Worm (Caenorhabditis elegans) whole organism, L2 larva: ENCODE results near the gene pqn-18.

Experiments used
- C34F6.9 ChIP-seq: fragments of 150-350 bp; optimal IDR thresholded peaks from 2 replicates; lab custom pipeline; 2014; ENCODE audit warnings: missing biosample characterization, missing genetic modification characterization
- F13H6.1 ChIP-seq: sonication (generic microtip); optimal IDR thresholded peaks from 2 replicates; lab custom pipeline; 2016; ENCODE audit warnings: missing genetic modification characterization, missing compliant biosample characterization
- R02D3.7 ChIP-seq: fragments of 150-350 bp; optimal IDR thresholded peaks from 2 replicates; lab custom pipeline; 2014; ENCODE audit warnings: missing biosample characterization, missing genetic modification characterization
- Y55F3AM.14 ChIP-seq: fragments of 200-800 bp; sonication (Bioruptor generic); optimal IDR thresholded peaks from 2 replicates; lab custom pipeline; 2018; ENCODE audit warnings: mild to moderate bottlenecking, missing genetic modification characterization, missing compliant biosample characterization
- ZK546.5 ChIP-seq: sonication (generic microtip); optimal IDR thresholded peaks from 2 replicates; lab custom pipeline; 2017; ENCODE audit warnings: missing biosample characterization, missing genetic modification characterization
- alr-1 ChIP-seq: fragments of 150-350 bp; optimal IDR thresholded peaks from 2 replicates; lab custom pipeline; 2014; ENCODE audit warnings: missing biosample characterization, missing genetic modification characterization
- aly-2 ChIP-seq: fragments of 150-350 bp; optimal IDR thresholded peaks from 2 replicates; lab custom pipeline; 2014; ENCODE audit warnings: missing biosample characterization, missing genetic modification characterization
- ceh-16 ChIP-seq: fragments of 150-350 bp; optimal IDR thresholded peaks from 2 replicates; lab custom pipeline; 2014; ENCODE audit warnings: missing biosample characterization, missing genetic modification characterization
- ceh-82 ChIP-seq: fragments of 150-350 bp; optimal IDR thresholded peaks from 2 replicates; lab custom pipeline; 2014; ENCODE audit warnings: missing biosample characterization, missing genetic modification characterization
- crh-2 ChIP-seq: sonication (generic microtip); optimal IDR thresholded peaks from 2 replicates; lab custom pipeline; 2017; ENCODE audit warnings: missing biosample characterization, missing genetic modification characterization
- dmd-4 ChIP-seq: sonication (generic microtip); optimal IDR thresholded peaks from 2 replicates; lab custom pipeline; 2017; ENCODE audit warnings: missing biosample characterization, missing genetic modification characterization
- elt-1 ChIP-seq: fragments of 150-350 bp; optimal IDR thresholded peaks from 2 replicates; lab custom pipeline; 2014; ENCODE audit warnings: missing biosample characterization, missing genetic modification characterization
- elt-3 ChIP-seq: sonication (generic microtip); optimal IDR thresholded peaks from 2 replicates; lab custom pipeline; 2017; ENCODE audit warnings: missing biosample characterization, missing genetic modification characterization
- fos-1 ChIP-seq: fragments of 150-350 bp; optimal IDR thresholded peaks from 2 replicates; lab custom pipeline; 2014; ENCODE audit warnings: missing biosample characterization, missing genetic modification characterization
- gmeb-1 ChIP-seq: fragments of 150-350 bp; optimal IDR thresholded peaks from 2 replicates; lab custom pipeline; 2014; ENCODE audit warnings: missing biosample characterization, missing genetic modification characterization
- lin-11 ChIP-seq: fragments of 150-350 bp; sonication (generic microtip); optimal IDR thresholded peaks from 2 replicates; lab custom pipeline; 2014; ENCODE audit warnings: missing biosample characterization, missing genetic modification characterization, inconsistent platforms, mixed read lengths
- lin-13 ChIP-seq: fragments of 150-350 bp; optimal IDR thresholded peaks from 2 replicates; lab custom pipeline; 2014; ENCODE audit warnings: missing biosample characterization, missing genetic modification reagents, missing genetic modification characterization
- lin-39 ChIP-seq: fragments of 150-350 bp; optimal IDR thresholded peaks from 2 replicates; lab custom pipeline; 2014; ENCODE audit warnings: missing biosample characterization, missing genetic modification reagents, missing genetic modification characterization
- lsy-2 ChIP-seq, 2 experiments: fragments of 150-350 bp in 1 of 2; sonication (generic microtip) in 1 of 2; optimal IDR thresholded peaks; 2 replicates each; lab custom pipeline; 2014 to 2017; ENCODE audit warnings: missing biosample characterization in 2 of 2, missing genetic modification characterization in 2 of 2
- mab-5 ChIP-seq: fragments of 150-350 bp; optimal IDR thresholded peaks from 2 replicates; lab custom pipeline; 2014; ENCODE audit warnings: missing biosample characterization, missing genetic modification characterization
- mbf-1 ChIP-seq: sonication (generic microtip); optimal IDR thresholded peaks from 2 replicates; lab custom pipeline; 2017; ENCODE audit warnings: missing biosample characterization, missing genetic modification characterization
- mdl-1 ChIP-seq, 2 experiments: fragments of 150-350 bp in 1 of 2; sonication (generic microtip) in 1 of 2; optimal IDR thresholded peaks; 2 replicates each; lab custom pipeline; 2017; ENCODE audit warnings: missing biosample characterization in 2 of 2, missing genetic modification characterization in 2 of 2
- nhr-10 ChIP-seq: sonication (generic microtip); optimal IDR thresholded peaks from 2 replicates; lab custom pipeline; 2017; ENCODE audit warnings: missing biosample characterization, missing genetic modification characterization
- nhr-11 ChIP-seq: fragments of 150-350 bp; optimal IDR thresholded peaks from 2 replicates; lab custom pipeline; 2014; ENCODE audit warnings: missing biosample characterization, missing genetic modification characterization
- nhr-12 ChIP-seq: fragments of 150-350 bp; optimal IDR thresholded peaks from 2 replicates; lab custom pipeline; 2014; ENCODE audit warnings: missing biosample characterization, missing genetic modification characterization
- nhr-129 ChIP-seq: fragments of 150-350 bp; optimal IDR thresholded peaks from 2 replicates; lab custom pipeline; 2014; ENCODE audit warnings: missing biosample characterization, missing genetic modification characterization
- nhr-21 ChIP-seq: fragments of 150-350 bp; optimal IDR thresholded peaks from 2 replicates; lab custom pipeline; 2014; ENCODE audit warnings: missing biosample characterization, missing genetic modification characterization
- nhr-23 ChIP-seq: fragments of 150-350 bp; optimal IDR thresholded peaks from 2 replicates; lab custom pipeline; 2014; ENCODE audit warnings: missing biosample characterization, missing genetic modification reagents, missing genetic modification characterization
- nhr-237 ChIP-seq: fragments of 150-350 bp; optimal IDR thresholded peaks from 2 replicates; lab custom pipeline; 2014; ENCODE audit warnings: missing biosample characterization, missing genetic modification characterization
- nhr-25 ChIP-seq: fragments of 150-350 bp; sonication (generic microtip); optimal IDR thresholded peaks from 3 replicates; lab custom pipeline; 2014; ENCODE audit warnings: missing biosample characterization, missing genetic modification characterization
- nhr-6 ChIP-seq: fragments of 150-350 bp; optimal IDR thresholded peaks from 2 replicates; lab custom pipeline; 2014; ENCODE audit warnings: missing biosample characterization, missing genetic modification characterization
- peb-1 ChIP-seq: fragments of 150-350 bp; optimal IDR thresholded peaks from 2 replicates; lab custom pipeline; 2014; ENCODE audit warnings: missing biosample characterization, missing genetic modification characterization
- sem-4 ChIP-seq: fragments of 150-350 bp; optimal IDR thresholded peaks from 2 replicates; lab custom pipeline; 2014; ENCODE audit warnings: missing biosample characterization, missing genetic modification reagents, missing genetic modification characterization
- sma-3 ChIP-seq: sonication (generic microtip); optimal IDR thresholded peaks from 2 replicates; lab custom pipeline; 2016; ENCODE audit warnings: missing genetic modification reagents, missing genetic modification characterization, missing compliant biosample characterization
- sma-9 ChIP-seq, 2 experiments: fragments of 150-350 bp in 1 of 2; sonication (generic microtip) in 1 of 2; optimal IDR thresholded peaks; 2 replicates each; lab custom pipeline; 2014 to 2016; ENCODE audit warnings: missing genetic modification characterization in 2 of 2, mild to moderate bottlenecking in 1 of 2, missing biosample characterization in 1 of 2, missing compliant biosample characterization in 1 of 2, missing genetic modification reagents in 1 of 2, moderate library complexity in 1 of 2
- snpc-4 ChIP-seq: fragments of 150-350 bp; optimal IDR thresholded peaks from 2 replicates; lab custom pipeline; 2014; ENCODE audit warnings: missing biosample characterization, missing genetic modification characterization
- unc-39 ChIP-seq: fragments of 150-350 bp; optimal IDR thresholded peaks from 2 replicates; lab custom pipeline; 2014; ENCODE audit warnings: missing biosample characterization, missing genetic modification characterization
- unc-55 ChIP-seq: fragments of 150-350 bp; sonication (generic microtip); optimal IDR thresholded peaks from 3 replicates; lab custom pipeline; 2014; ENCODE audit warnings: missing biosample characterization, missing genetic modification reagents, missing genetic modification characterization
- unc-62 ChIP-seq: fragments of 150-350 bp; optimal IDR thresholded peaks from 2 replicates; lab custom pipeline; 2014; ENCODE audit warnings: missing biosample characterization, missing genetic modification reagents, missing genetic modification characterization
- zag-1 ChIP-seq: fragments of 150-350 bp; optimal IDR thresholded peaks from 2 replicates; lab custom pipeline; 2014; ENCODE audit warnings: missing biosample characterization, missing genetic modification characterization
- ztf-1 ChIP-seq: fragments of 200-800 bp; sonication (Bioruptor generic); conservative IDR thresholded peaks from 2 replicates; pipeline ENCODE4 v1.3.6; 2022; ENCODE audit warnings: missing genetic modification characterization, missing compliant biosample characterization
- ztf-11 ChIP-seq: sonication (generic microtip); optimal IDR thresholded peaks from 2 replicates; lab custom pipeline; 2017; ENCODE audit warnings: missing biosample characterization, missing genetic modification characterization

pqn-18 gene

ce11 chrX:12862509-12862908 is 45.1 kb upstream of the pqn-18 start, which contains the start of gene T14G8.6:
Gene T14G8.6 (minus strand): TSS chrX:12862846.
- no peak for TF ChIP-seq zag-1 (tag; lab: Kevin White, UChicago)
- no peak for TF ChIP-seq ztf-1
- no peak for TF ChIP-seq nhr-129 (tag; lab: Kevin White, UChicago)
- no peak for TF ChIP-seq nhr-21
- TF ChIP-seq lin-11, result no peak
- no peak for TF ChIP-seq alr-1 (tag; lab: Kevin White, UChicago)
- no peak for TF ChIP-seq snpc-4
- no peak for TF ChIP-seq unc-39 (tag; lab: Kevin White, UChicago)

- TF ChIP-seq sem-4 (tag; lab: Kevin White, UChicago) (no peak), elt-3 (tag; lab: Kevin White, UChicago) (no peak), nhr-23 (no peak), zag-1 (tag; lab: Kevin White, UChicago) (no peak), sma-9 (GFP tag; optimal IDR thresholded peaks at IDR 0.05; lab: Kevin White, UChicago) (no peak), sma-9 (tag; optimal IDR thresholded peaks at IDR 0.05; lab: Kevin White, UChicago) (no peak), ztf-1 (no peak), mab-5 (no peak), crh-2 (no peak), nhr-21 (no peak), unc-62 (GFP tag; lab: Kevin White, UChicago) (no peak)
- TF ChIP-seq, all 48 proteins: peak for 0
These were observed 44.4 kb upstream of the pqn-18 start for ce11 chrX:12863262-12863661.

ce11 chrX:12863796-12864195 is 43.8 kb upstream of the pqn-18 start, which contains the start of gene T14G8.4:
Gene T14G8.4 (minus strand): TSS chrX:12863896.
- no peak for TF ChIP-seq sma-9 (GFP tag; optimal IDR thresholded peaks at IDR 0.05; lab: Kevin White, UChicago)
- TF ChIP-seq sma-9 (tag; optimal IDR thresholded peaks at IDR 0.05; lab: Kevin White, UChicago), result no peak
- TF ChIP-seq dmd-4, result no peak
- TF ChIP-seq ZK546.5, result no peak
- no peak for TF ChIP-seq lin-39 (tag; lab: Kevin White, UChicago)
- no peak for TF ChIP-seq ztf-11 (tag; lab: Kevin White, UChicago)
- no peak for TF ChIP-seq nhr-21

ce11 chrX:12869412-12869811 is 38.2 kb upstream of the pqn-18 start:
- no peak for TF ChIP-seq ceh-16
- TF ChIP-seq Y55F3AM.14 (GFP tag; lab: Kevin White, UChicago), result no peak
- TF ChIP-seq gmeb-1, result no peak
- no peak for TF ChIP-seq mab-5
- TF ChIP-seq mbf-1, result no peak
- no peak for TF ChIP-seq lin-11
- TF ChIP-seq nhr-6 (tag; lab: Kevin White, UChicago), result no peak
- no peak for TF ChIP-seq ceh-82
- no peak for TF ChIP-seq unc-39 (tag; lab: Kevin White, UChicago)
- TF ChIP-seq nhr-237 (tag; lab: Kevin White, UChicago), result no peak
- TF ChIP-seq peb-1 (tag; lab: Kevin White, UChicago), result no peak
- no peak for TF ChIP-seq C34F6.9 (tag; lab: Kevin White, UChicago)
- peak; percentile 12 for TF ChIP-seq fos-1
- TF ChIP-seq ztf-1, result no peak
- TF ChIP-seq sma-3 (GFP tag; lab: Kevin White, UChicago), result peak; percentile 14
- TF ChIP-seq elt-1 (tag; lab: Kevin White, UChicago), result no peak

- TF ChIP-seq lin-39 (tag; lab: Kevin White, UChicago) (no peak), mdl-1 (tag; optimal IDR thresholded peaks at IDR 0.05; lab: Kevin White, UChicago) (no peak), dmd-4 (no peak), lin-13 (GFP tag; lab: Kevin White, UChicago) (no peak), nhr-11 (tag; lab: Kevin White, UChicago) (no peak), nhr-21 (no peak), nhr-23 (no peak), sma-9 (GFP tag; optimal IDR thresholded peaks at IDR 0.05; lab: Kevin White, UChicago) (peak; percentile 62), sma-9 (tag; optimal IDR thresholded peaks at IDR 0.05; lab: Kevin White, UChicago) (no peak), lsy-2 (tag; optimal IDR thresholded peaks at IDR 0.05; lab: Kevin White, UChicago) (peak in 1 of 2 experiments; percentile 18), alr-1 (tag; lab: Kevin White, UChicago) (no peak), ceh-82 (no peak), unc-55 (no peak), R02D3.7 (tag; lab: Kevin White, UChicago) (no peak), mab-5 (no peak), mbf-1 (no peak), nhr-6 (tag; lab: Kevin White, UChicago) (no peak), aly-2 (tag; lab: Kevin White, UChicago) (no peak), peb-1 (tag; lab: Kevin White, UChicago) (no peak), fos-1 (peak; percentile 41), nhr-237 (tag; lab: Kevin White, UChicago) (no peak), nhr-129 (tag; lab: Kevin White, UChicago) (peak; percentile 64), crh-2 (no peak), Y55F3AM.14 (GFP tag; lab: Kevin White, UChicago) (no peak), snpc-4 (no peak), lin-11 (no peak), F13H6.1 (peak; percentile 62), nhr-25 (tag; lab: Kevin White, UChicago) (no peak), nhr-12 (no peak), ztf-1 (no peak), ztf-11 (tag; lab: Kevin White, UChicago) (no peak), ZK546.5 (no peak), unc-62 (GFP tag; lab: Kevin White, UChicago) (no peak), C34F6.9 (tag; lab: Kevin White, UChicago) (peak; percentile 26), nhr-10 (tag; lab: Kevin White, UChicago) (no peak)
These were observed 37.7 kb upstream of the pqn-18 start for ce11 chrX:12869827-12870394.
